Worm (Caenorhabditis elegans): ENCODE results near the gene C29F7.2.

Gene C29F7.2

ce11 chrX:13448665-13449099 lies 32.8 kb downstream of the C29F7.2 start (continued):
- TF ChIP-seq Y22D7AL.16 (tag; optimal IDR thresholded peaks at IDR 0.05) (peak; percentile 13), ref-2 (tag; optimal IDR thresholded peaks at IDR 0.05) (peak; percentile 26), ceh-24 (tag; optimal IDR thresholded peaks at IDR 0.05) (peak; percentile 45), mec-3 (tag; optimal IDR thresholded peaks at IDR 0.05; ENCODE audit: borderline replicate concordance) (peak; percentile 26), pat-9 (tag; optimal IDR thresholded peaks at IDR 0.05) (peak; percentile 70), nhr-232 (tag; optimal IDR thresholded peaks at IDR 0.05) (peak; percentile 60), ahr-1 (tag; optimal IDR thresholded peaks at IDR 0.05) (peak; percentile 43), hlh-6 (tag; optimal IDR thresholded peaks at IDR 0.05) (peak; percentile 57), lin-11 (tag; optimal IDR thresholded peaks at IDR 0.05) (peak; percentile 35), hlh-15 (tag; optimal IDR thresholded peaks at IDR 0.05) (peak; percentile 7), fax-1 (tag; optimal IDR thresholded peaks at IDR 0.05) (peak; percentile 45), ets-4 (tag; optimal IDR thresholded peaks at IDR 0.05) (peak; percentile 34), ceh-14 (tag; optimal IDR thresholded peaks at IDR 0.05) (peak; percentile 54), hlh-13 (GFP tag; optimal IDR thresholded peaks at IDR 0.05) (peak; percentile 47), dve-1 (tag; optimal IDR thresholded peaks at IDR 0.05) (peak; percentile 64), sdc-2 (tag; optimal IDR thresholded peaks at IDR 0.05) (peak; percentile 92), ceh-48 (tag; optimal IDR thresholded peaks at IDR 0.05) (peak; percentile 41), gmeb-2 (tag; optimal IDR thresholded peaks at IDR 0.05) (peak; percentile 73), unc-86 (tag; optimal IDR thresholded peaks at IDR 0.05) (peak; percentile 64), nfya-1 (tag; optimal IDR thresholded peaks at IDR 0.05) (peak; percentile 28), fkh-6 (tag; optimal IDR thresholded peaks at IDR 0.05) (peak; percentile 67), pqm-1 (tag; optimal IDR thresholded peaks at IDR 0.05) (peak; percentile 56), pha-2 (tag; optimal IDR thresholded peaks at IDR 0.05) (peak; percentile 75), tbx-2 (tag; optimal IDR thresholded peaks at IDR 0.05) (peak; percentile 63), C38D4.7 (GFP tag; optimal IDR thresholded peaks at IDR 0.05) (peak; percentile 47), rnt-1 (tag; optimal IDR thresholded peaks at IDR 0.05) (peak; percentile 53), hlh-8 (tag; optimal IDR thresholded peaks at IDR 0.05) (peak; percentile 0), ceh-19 (GFP tag; optimal IDR thresholded peaks at IDR 0.05) (peak; percentile 81), ceh-18 (tag; optimal IDR thresholded peaks at IDR 0.05) (peak; percentile 66), ceh-2 (tag; optimal IDR thresholded peaks at IDR 0.05) (peak; percentile 33), madf-2 (tag; optimal IDR thresholded peaks at IDR 0.05) (peak; percentile 74), sox-2 (GFP tag; IDR thresholded peaks at IDR 0.05) (0 out of 2 replicates have a peak, but pooled peaks have one; percentile 8)

DNA sequence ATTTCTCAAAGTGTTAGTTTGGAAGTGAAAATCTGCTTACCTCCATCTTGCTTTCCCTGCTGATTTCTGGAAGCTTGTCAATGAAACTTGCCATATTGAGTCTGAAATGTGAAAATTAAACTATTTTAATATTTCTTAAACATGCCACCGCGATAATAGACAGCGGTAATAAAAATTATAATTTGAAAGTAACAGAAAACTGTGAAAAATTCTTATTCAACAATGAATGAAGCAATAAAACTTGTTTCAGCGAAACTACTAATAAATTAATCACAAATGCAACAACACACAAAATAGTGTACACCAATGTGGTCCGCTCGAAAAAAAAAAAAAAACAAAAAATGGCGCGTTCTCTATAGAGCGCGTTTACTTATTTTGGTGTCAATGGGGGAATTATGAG lies 35.7 kb downstream of the C29F7.2 start, which contains the start of gene F02D10.6:
Gene F02D10.6, minus strand, starts transcription at position 101 of the 400 bp plus-strand sequence.
- no peak for TF ChIP-seq ref-2 (tag; optimal IDR thresholded peaks at IDR 0.05)
- TF ChIP-seq fkh-6 (tag; optimal IDR thresholded peaks at IDR 0.05), result no peak
- TF ChIP-seq ceh-9 (tag; optimal IDR thresholded peaks at IDR 0.05), result no peak
- no peak for TF ChIP-seq ttx-3 (tag; optimal IDR thresholded peaks at IDR 0.05)
- TF ChIP-seq sdc-2 (tag; optimal IDR thresholded peaks at IDR 0.05), result no peak
- TF ChIP-seq C38D4.7 (GFP tag; optimal IDR thresholded peaks at IDR 0.05), result no peak
- no peak for TF ChIP-seq ceh-31 (tag; optimal IDR thresholded peaks at IDR 0.05)
- no peak for TF ChIP-seq pros-1 (tag; optimal IDR thresholded peaks at IDR 0.05)
- no peak for TF ChIP-seq elt-4 (tag; optimal IDR thresholded peaks at IDR 0.05)
- no peak for TF ChIP-seq ahr-1 (tag; optimal IDR thresholded peaks at IDR 0.05)
- TF ChIP-seq T23F11.4 (GFP tag; optimal IDR thresholded peaks at IDR 0.05), result no peak
- TF ChIP-seq ceh-22 (tag; optimal IDR thresholded peaks at IDR 0.05), result no peak

DNA sequence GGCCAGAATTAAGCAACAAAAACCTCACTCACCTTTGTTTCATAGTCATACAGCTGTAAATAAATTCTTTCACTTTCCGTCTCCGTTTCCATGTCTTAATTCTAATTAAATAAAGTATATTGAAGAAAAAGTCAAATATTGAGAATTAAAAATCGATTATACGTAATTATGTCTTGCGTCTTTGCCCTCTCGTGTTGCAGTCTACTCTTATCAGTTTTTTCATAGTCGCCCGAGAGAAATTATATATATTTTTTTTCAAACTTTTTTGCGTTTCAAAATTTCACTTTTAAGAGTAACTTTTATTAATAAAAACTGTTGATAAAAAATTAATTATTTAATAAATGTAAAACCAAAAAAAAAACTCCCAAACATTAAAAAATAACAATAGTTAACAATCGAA lies 40.6 kb downstream of the C29F7.2 start, which contains the start of gene flr-1:
Gene flr-1, minus strand, starts transcription at position 101 of the 400 bp plus-strand sequence.
- no peak for TF ChIP-seq ama-1 (optimal IDR thresholded peaks at IDR 0.05)
- TF ChIP-seq odd-2 (tag; optimal IDR thresholded peaks at IDR 0.05), result no peak
- TF ChIP-seq zip-5 (tag; optimal IDR thresholded peaks at IDR 0.05), result no peak
- no peak for TF ChIP-seq syd-9 (tag; optimal IDR thresholded peaks at IDR 0.05)
- no peak for TF ChIP-seq dmd-4 (tag; optimal IDR thresholded peaks at IDR 0.05; ENCODE audit: borderline replicate concordance)
- TF ChIP-seq ceh-22 (tag; optimal IDR thresholded peaks at IDR 0.05), result no peak
- TF ChIP-seq fax-1 (tag; optimal IDR thresholded peaks at IDR 0.05), result no peak
- no peak for TF ChIP-seq hlh-8 (tag; optimal IDR thresholded peaks at IDR 0.05)
- no peak for TF ChIP-seq ceh-48 (tag; optimal IDR thresholded peaks at IDR 0.05)
- no peak for TF ChIP-seq ceh-6 (GFP tag; optimal IDR thresholded peaks at IDR 0.05)
- no peak for TF ChIP-seq tbx-2 (tag; optimal IDR thresholded peaks at IDR 0.05)
- TF ChIP-seq lim-6 (tag; optimal IDR thresholded peaks at IDR 0.05), result no peak
- no peak for TF ChIP-seq unc-42 (tag; optimal IDR thresholded peaks at IDR 0.05)
- no peak for TF ChIP-seq sox-2 (GFP tag; IDR thresholded peaks at IDR 0.05)
- no peak for TF ChIP-seq nfya-1 (tag; optimal IDR thresholded peaks at IDR 0.05)
- TF ChIP-seq C38D4.7 (GFP tag; optimal IDR thresholded peaks at IDR 0.05), result no peak
- no peak for TF ChIP-seq C08G9.2 (tag; optimal IDR thresholded peaks at IDR 0.05)
- TF ChIP-seq pqm-1 (tag; optimal IDR thresholded peaks at IDR 0.05), result no peak
- no peak for TF ChIP-seq hlh-15 (tag; optimal IDR thresholded peaks at IDR 0.05)
- no peak for TF ChIP-seq ceh-24 (tag; optimal IDR thresholded peaks at IDR 0.05)
